Worm (Caenorhabditis elegans): Measurements from ENCODE around the gene rnf-121.

The rnf-121 gene

ce11 chrIII:4119736-4120135 is 51.0 kb downstream of the rnf-121 start:
- TF ChIP-seq ztf-23 (GFP tag; IDR thresholded peaks at IDR 0.05), result no peak

All from whole organism, midembryonic.